Fruit fly (Drosophila melanogaster): ENCODE data around the gene CG43335.

The CG43335 gene

DNA sequence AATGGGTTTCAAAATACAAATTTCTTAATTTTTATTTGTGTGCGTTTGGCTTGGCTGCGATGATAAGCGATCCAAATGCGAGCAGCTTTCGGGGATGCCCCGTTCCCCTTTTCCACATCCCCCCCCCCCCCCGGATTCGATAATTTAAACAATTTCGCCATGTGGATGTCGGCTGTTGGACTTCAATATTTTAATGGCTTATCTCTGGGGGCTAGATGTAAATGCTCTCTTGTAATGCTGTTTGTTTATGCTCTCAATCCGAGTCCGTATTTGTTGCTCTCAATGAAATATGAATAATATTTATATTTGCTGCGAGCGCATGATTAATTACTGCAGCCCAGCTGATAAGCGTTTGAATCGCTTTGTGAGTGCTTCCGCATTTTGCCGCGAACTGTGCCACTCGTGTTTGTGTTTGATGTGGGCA lies 42.3 kb downstream of the CG43335 start (continued):
- TF ChIP-seq CG1647 (GFP tag; optimal IDR thresholded peaks at IDR 0.05) (no peak), slp2 (GFP tag; optimal IDR thresholded peaks at IDR 0.05) (no peak), CG1529 (GFP tag; optimal IDR thresholded peaks at IDR 0.05) (no peak), Awh (GFP tag; IDR thresholded peaks at IDR 0.05) (no peak), CG6254 (GFP tag; optimal IDR thresholded peaks at IDR 0.05) (peak; percentile 3), rib (GFP tag; IDR thresholded peaks at IDR 0.05) (no peak), Oaz (GFP tag; IDR thresholded peaks at IDR 0.05) (no peak), CG1603 (tag; optimal IDR thresholded peaks at IDR 0.05) (peak; percentile 24), CG7556 (GFP tag; optimal IDR thresholded peaks at IDR 0.05) (peak; percentile 13), MTF-1 (GFP tag; optimal IDR thresholded peaks at IDR 0.05; ENCODE audit: borderline replicate concordance) (no peak), CG2116 (GFP tag; optimal IDR thresholded peaks at IDR 0.05) (no peak), CG8359 (GFP tag; optimal IDR thresholded peaks at IDR 0.05; ENCODE audit: borderline replicate concordance) (peak; percentile 55), hbn (GFP tag; IDR thresholded peaks at IDR 0.05; ENCODE audit: partially characterized antibody) (no peak), Mes4 (GFP tag; optimal IDR thresholded peaks at IDR 0.05) (no peak), cad (GFP tag; optimal IDR thresholded peaks at IDR 0.05) (no peak), CG31441 (GFP tag; IDR thresholded peaks at IDR 0.05) (no peak), CG6689 (GFP tag; IDR thresholded peaks at IDR 0.05) (no peak), CG2202 (tag; optimal IDR thresholded peaks at IDR 0.05) (peak; percentile 21), CG8924 (tag; optimal IDR thresholded peaks at IDR 0.05) (no peak), Lpt (GFP tag; optimal IDR thresholded peaks at IDR 0.05) (no peak), danr (GFP tag; IDR thresholded peaks at IDR 0.05) (no peak), GATAe (GFP tag; conservative IDR thresholded peaks at IDR 0.05) (no peak), HLHmδ (GFP tag; optimal IDR thresholded peaks at IDR 0.05) (no peak), pb (GFP tag; optimal IDR thresholded peaks at IDR 0.05) (no peak), repo (GFP tag; optimal IDR thresholded peaks at IDR 0.05) (no peak), Hr51 (GFP tag; optimal IDR thresholded peaks at IDR 0.05) (no peak), fu2 (GFP tag; optimal IDR thresholded peaks at IDR 0.05) (no peak), CG14050 (GFP tag; IDR thresholded peaks at IDR 0.05) (no peak), CG11723 (GFP tag; optimal IDR thresholded peaks at IDR 0.05) (no peak), CG6765 (GFP tag; optimal IDR thresholded peaks at IDR 0.05) (no peak), Fer3 (tag; optimal IDR thresholded peaks at IDR 0.05) (no peak), NfI (GFP tag; optimal IDR thresholded peaks at IDR 0.05) (no peak), chinmo (GFP tag; IDR thresholded peaks at IDR 0.05; ENCODE audit: partially characterized antibody) (0 out of 4 replicates have a peak, but pooled peaks have one; percentile 31), ato (GFP tag; IDR thresholded peaks at IDR 0.05; ENCODE audit: partially characterized antibody) (no peak), CG14860 (GFP tag; IDR thresholded peaks at IDR 0.05; ENCODE audit: partially characterized antibody) (no peak), Hsf (GFP tag; optimal IDR thresholded peaks at IDR 0.05) (no peak), cwo (GFP tag; optimal IDR thresholded peaks at IDR 0.05) (no peak), Hey (tag; optimal IDR thresholded peaks at IDR 0.05) (no peak), CG17359 (tag; optimal IDR thresholded peaks at IDR 0.05) (no peak), nom (GFP tag; optimal IDR thresholded peaks at IDR 0.05) (no peak), peb (GFP tag; IDR thresholded peaks at IDR 0.05) (no peak), Sry-β (GFP tag; optimal IDR thresholded peaks at IDR 0.05) (no peak), jumu (GFP tag; optimal IDR thresholded peaks at IDR 0.05) (no peak), Dref (GFP tag; IDR thresholded peaks at IDR 0.05) (no peak), tx (GFP tag; optimal IDR thresholded peaks at IDR 0.05) (no peak), emc (GFP tag; optimal IDR thresholded peaks at IDR 0.05) (no peak), tup (GFP tag; optimal IDR thresholded peaks at IDR 0.05) (no peak), NK7.1 (GFP tag; optimal IDR thresholded peaks at IDR 0.05) (no peak), E2f2 (GFP tag; IDR thresholded peaks at IDR 0.05) (no peak; the same call in 1 of the 2 replicates), Hr78 (GFP tag; optimal IDR thresholded peaks at IDR 0.05) (no peak), CG17186 (GFP tag; optimal IDR thresholded peaks at IDR 0.05) (no peak)
